Worm (Caenorhabditis elegans) whole organism, early embryonic: ENCODE data around the gene C10C5.3.

ENCODE experiments used
- ama-1 ChIP-seq: fragments of 150-350 bp; optimal IDR thresholded peaks from 2 replicates; lab custom pipeline; 2014
- ceh-13 ChIP-seq: fragments of 200-800 bp; sonication (Bioruptor generic); optimal IDR thresholded peaks from 2 replicates; lab custom pipeline; 2018; ENCODE audit warnings: mild to moderate bottlenecking, missing genetic modification characterization, missing compliant biosample characterization
- ceh-36 ChIP-seq: sonication (generic microtip); optimal IDR thresholded peaks from 2 replicates; lab custom pipeline; 2016; ENCODE audit warnings: missing genetic modification characterization, inconsistent platforms, missing compliant biosample characterization
- flt-1 ChIP-seq: fragments of 200-800 bp; sonication (Bioruptor generic); IDR thresholded peaks from 2 replicates; pipeline ENCODE4 v1.3.6; 2022; ENCODE audit warnings: missing genetic modification characterization, missing compliant biosample characterization
- hmbx-1 ChIP-seq: sonication (generic microtip); optimal IDR thresholded peaks from 2 replicates; lab custom pipeline; 2016; ENCODE audit warnings: mild to moderate bottlenecking, missing genetic modification characterization, missing compliant biosample characterization
- hmg-4 ChIP-seq: fragments of 200-800 bp; sonication (Bioruptor generic); optimal IDR thresholded peaks from 2 replicates; lab custom pipeline; 2018; ENCODE audit warnings: mild to moderate bottlenecking, missing genetic modification characterization, missing compliant biosample characterization
- hnd-1 ChIP-seq: sonication (generic microtip); optimal IDR thresholded peaks from 2 replicates; lab custom pipeline; 2016; ENCODE audit warnings: missing genetic modification characterization, missing compliant biosample characterization
- pes-1 ChIP-seq: fragments of 200-800 bp; sonication (Bioruptor generic); IDR thresholded peaks from 2 replicates; pipeline ENCODE4 v1.3.6; 2022; ENCODE audit warnings: missing genetic modification reagents, missing genetic modification characterization, missing compliant biosample characterization
- scrt-1 ChIP-seq: fragments of 200-800 bp; sonication (Bioruptor generic); IDR thresholded peaks from 2 replicates; pipeline ENCODE4 v1.3.6; 2022; ENCODE audit warnings: missing genetic modification characterization, missing compliant biosample characterization

DNA sequence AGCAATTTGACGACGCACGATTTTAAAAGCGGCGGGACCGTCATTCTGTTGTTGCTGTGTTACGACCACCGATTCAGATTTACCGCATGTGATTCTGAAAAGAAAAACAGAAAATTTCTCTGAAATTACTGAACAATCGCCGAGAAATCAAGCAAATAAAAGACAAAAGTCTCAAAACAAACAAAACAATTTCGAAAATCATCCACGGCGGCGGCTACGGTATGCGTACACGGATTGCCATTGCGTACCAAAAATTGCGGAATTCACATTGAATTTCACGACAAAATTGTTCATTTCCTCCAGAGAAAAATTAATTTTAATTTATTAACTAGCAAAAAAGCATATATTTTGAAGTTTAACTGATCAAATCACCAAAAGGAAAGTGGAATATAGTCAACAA lies 8.2 kb upstream of the C10C5.3 start, which contains the start of gene pezo-1:
- no peak for TF ChIP-seq scrt-1
- TF ChIP-seq ama-1: no peak
- no peak for TF ChIP-seq pes-1
- TF ChIP-seq ceh-36 (tag; lab: Kevin White, UChicago): no peak
- TF ChIP-seq flt-1 (GFP tag; lab: Robert Waterston, UW): no peak
- no peak for TF ChIP-seq hmbx-1 (tag; lab: Kevin White, UChicago)
- TF ChIP-seq ceh-13: no peak
- no peak for TF ChIP-seq hmg-4 (GFP tag; lab: Kevin White, UChicago)
- no peak for TF ChIP-seq hnd-1 (tag; lab: Kevin White, UChicago)
